Worm (Caenorhabditis elegans): ENCODE data around the gene Y62H9A.9.

DNA sequence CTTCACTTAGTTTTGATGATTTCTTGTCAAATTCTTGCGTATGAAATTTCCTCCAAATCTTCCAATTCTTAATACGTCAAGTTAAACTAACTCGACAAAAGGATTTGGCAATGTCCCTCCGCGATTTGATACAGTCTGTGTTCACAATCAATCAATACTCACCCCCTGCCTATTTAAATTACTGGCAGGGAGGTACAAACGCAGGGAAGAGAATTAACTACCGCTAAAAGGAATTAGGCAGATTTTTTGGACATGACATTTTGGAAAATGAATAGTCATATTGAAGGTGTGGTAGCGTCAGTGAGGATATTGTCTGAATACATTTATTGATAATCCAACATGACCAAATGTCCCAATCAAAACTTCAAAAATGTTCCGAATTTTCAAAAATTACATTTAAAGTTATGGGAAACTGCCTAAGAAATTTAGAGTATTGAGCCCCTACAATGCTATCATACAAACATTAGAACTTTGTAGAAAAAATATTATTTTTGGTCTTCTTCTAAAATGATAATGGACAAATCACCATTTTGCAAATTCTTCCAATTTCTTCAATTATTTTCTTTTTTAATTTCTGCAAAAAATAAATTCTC is 39.5 kb upstream of the Y62H9A.9 start:
- TF ChIP-seq W03F9.2 (tag; optimal IDR thresholded peaks at IDR 0.05): peak; percentile 97
- peak; percentile 99 for TF ChIP-seq him-1 (tag; optimal IDR thresholded peaks at IDR 0.05)
- peak; percentile 93 for TF ChIP-seq dao-5 (tag; optimal IDR thresholded peaks at IDR 0.05)
